Fruit fly (Drosophila melanogaster) whole organism, wandering third instar larva: ENCODE data around the gene CG32085.
A peak's percentile ranks its signal among the peaks of the same experiment; 100 is the strongest.

Source experiments
- Abd-B ChIP-seq: fragments of >200 bp; optimal IDR thresholded peaks from 2 replicates; lab custom pipeline; 2017; ENCODE audit warnings: missing biosample characterization, missing genetic modification characterization
- CG9705 ChIP-seq: fragments of 200-800 bp; sonication (Bioruptor generic); optimal IDR thresholded peaks from 2 replicates; lab custom pipeline; 2018; ENCODE audit warnings: missing biosample characterization, mild to moderate bottlenecking, missing genetic modification characterization
- Dfd ChIP-seq: fragments of >200 bp; optimal IDR thresholded peaks from 2 replicates; lab custom pipeline; 2017; ENCODE audit warnings: missing biosample characterization, missing genetic modification characterization
- Hr78 ChIP-seq: fragments of >200 bp; optimal IDR thresholded peaks from 2 replicates; lab custom pipeline; 2017; ENCODE audit warnings: missing biosample characterization, missing genetic modification characterization
- OdsH ChIP-seq: fragments of 200-800 bp; sonication (Bioruptor generic); optimal IDR thresholded peaks from 2 replicates; lab custom pipeline; 2016; ENCODE audit warnings: missing biosample characterization, mild to moderate bottlenecking, missing genetic modification characterization
- Rel ChIP-seq, 2 experiments: fragments of 200-800 bp; sonication (Bioruptor generic) in 1 of 2; optimal IDR thresholded peaks; 2 replicates in 1 of 2; 3 replicates in 1 of 2; lab custom pipeline; 2016 to 2019; ENCODE audit warnings: mild to moderate bottlenecking in 2 of 2, missing biosample characterization in 2 of 2, missing genetic modification characterization in 2 of 2, moderate library complexity in 1 of 2
- Vsx2 ChIP-seq: fragments of 200-300, 225-300 bp; sonication (Bioruptor generic); optimal IDR thresholded peaks from 2 replicates; lab custom pipeline; 2018; ENCODE audit warnings: missing biosample characterization, missing genetic modification characterization; ENCODE audit not compliant: partially characterized antibody
- dl ChIP-seq, 2 experiments: fragments of 175-275, 200-275 bp in 1 of 2; fragments of 200-275 bp in 1 of 2; sonication (Bioruptor generic); optimal IDR thresholded peaks; lab custom pipeline; 2018; ENCODE audit warnings: mild to moderate bottlenecking in 2 of 2, missing biosample characterization in 2 of 2, missing genetic modification characterization in 2 of 2, moderate library complexity in 2 of 2; ENCODE audit not compliant: partially characterized antibody in 2 of 2, insufficient read depth in 1 of 2
- fru ChIP-seq: fragments of 200-800 bp; sonication (Bioruptor generic); optimal IDR thresholded peaks from 3 replicates; lab custom pipeline; 2016; ENCODE audit warnings: missing biosample characterization, mild to moderate bottlenecking, missing genetic modification characterization
- h ChIP-seq: fragments of 200-800 bp; sonication (Bioruptor generic); optimal IDR thresholded peaks from 3 replicates; lab custom pipeline; 2016; ENCODE audit warnings: missing biosample characterization, mild to moderate bottlenecking, missing genetic modification characterization
- jim ChIP-seq: fragments of 175-275, 200-325 bp; sonication (Bioruptor generic); optimal IDR thresholded peaks from 2 replicates; lab custom pipeline; 2016; ENCODE audit warnings: missing biosample characterization, mild to moderate bottlenecking, missing genetic modification characterization

- TF ChIP-seq Abd-B (GFP tag; lab: Kevin White, UChicago): no peak
- no peak for TF ChIP-seq Rel (GFP tag; optimal IDR thresholded peaks at IDR 0.05; lab: Kevin White, UChicago)
- TF ChIP-seq Rel (tag; optimal IDR thresholded peaks at IDR 0.05; lab: Kevin White, UChicago): peak; percentile 62
- TF ChIP-seq h: peak; percentile 79
- no peak for TF ChIP-seq Hr78 (GFP tag; lab: Kevin White, UChicago)
- no peak for TF ChIP-seq Dfd (GFP tag; lab: Kevin White, UChicago)
- no peak for TF ChIP-seq Vsx2 (GFP tag; lab: Kevin White, UChicago)
- TF ChIP-seq CG9705 (GFP tag; lab: Kevin White, UChicago): peak; percentile 3
- peak; percentile 77 for TF ChIP-seq OdsH (GFP tag; lab: Kevin White, UChicago)
- TF ChIP-seq jim (GFP tag; lab: Kevin White, UChicago): no peak
- no peak for TF ChIP-seq dl (GFP tag; optimal IDR thresholded peaks at IDR 0.05; lab: Kevin White, UChicago; ENCODE audit: insufficient read depth in 1 of 2, partially characterized antibody in 2 of 2)
- TF ChIP-seq fru (GFP tag; lab: Kevin White, UChicago): peak; percentile 71
These were observed 3.8 kb upstream of the CG32085 start, which contains the start of gene Sugb for dm6 chr3L:11683819-11684521.
